Worm (Caenorhabditis elegans): Measurements from ENCODE around the gene C01G5.25.

ce11 chrIV:6529832-6530231 is 11.7 kb upstream of the C01G5.25 start:
- TF ChIP-seq ztf-23 (GFP tag; IDR thresholded peaks at IDR 0.05) (no peak), cog-1 (tag; optimal IDR thresholded peaks at IDR 0.05) (no peak), tab-1 (GFP tag; IDR thresholded peaks at IDR 0.05) (no peak), T22C8.4 (GFP tag; IDR thresholded peaks at IDR 0.05) (no peak), flt-1 (GFP tag; IDR thresholded peaks at IDR 0.05) (no peak)
